Worm (Caenorhabditis elegans) whole organism, L1 larva: ENCODE measurements around the gene eif-2D.

Experiments
- C16A3.4 ChIP-seq: fragments of 150-350 bp; optimal IDR thresholded peaks from 2 replicates; lab custom pipeline; 2014; ENCODE audit warnings: missing biosample characterization, missing genetic modification characterization
- aha-1 ChIP-seq: fragments of 150-350 bp; optimal IDR thresholded peaks from 2 replicates; lab custom pipeline; 2014; ENCODE audit warnings: missing biosample characterization, missing genetic modification characterization
- alr-1 ChIP-seq: fragments of 200-800 bp; sonication (Bioruptor generic); optimal IDR thresholded peaks from 2 replicates; lab custom pipeline; 2018; ENCODE audit warnings: borderline replicate concordance, mild to moderate bottlenecking, missing genetic modification characterization, missing compliant biosample characterization
- ceh-63 ChIP-seq: fragments of 200-800 bp; sonication (Bioruptor generic); optimal IDR thresholded peaks from 2 replicates; lab custom pipeline; 2018; ENCODE audit warnings: mild to moderate bottlenecking, missing genetic modification characterization, missing compliant biosample characterization
- ceh-8 ChIP-seq: fragments of 200-800 bp; sonication (Bioruptor generic); optimal IDR thresholded peaks from 2 replicates; lab custom pipeline; 2018; ENCODE audit warnings: mild to moderate bottlenecking, missing genetic modification characterization, moderate library complexity, missing compliant biosample characterization
- ceh-88 ChIP-seq: fragments of 200-800 bp; sonication (Bioruptor generic); IDR thresholded peaks from 2 replicates; pipeline ENCODE4 v1.3.6; 2022; ENCODE audit warnings: missing genetic modification characterization, missing compliant biosample characterization
- ces-1 ChIP-seq: fragments of 150-350 bp; optimal IDR thresholded peaks from 2 replicates; lab custom pipeline; 2014; ENCODE audit warnings: missing biosample characterization, missing genetic modification reagents, missing genetic modification characterization
- dpl-1 ChIP-seq, 3 experiments: fragments of 150-350 bp in 2 of 3; sonication (generic microtip) in 1 of 3; optimal IDR thresholded peaks; 2 replicates each; lab custom pipeline; 2014 to 2017; ENCODE audit warnings: missing biosample characterization in 3 of 3, missing genetic modification characterization in 3 of 3, missing genetic modification reagents in 3 of 3
- efl-1 ChIP-seq, 4 experiments: fragments of 150-350 bp; optimal IDR thresholded peaks in 3 of 4; peaks in 1 of 4; 1 replicate in 1 of 4; 2 replicates in 3 of 4; lab custom pipeline; 2014; ENCODE audit warnings: missing biosample characterization in 2 of 4, missing genetic modification characterization in 2 of 4, missing genetic modification reagents in 2 of 4
- efl-3 ChIP-seq: fragments of 200-800 bp; sonication (Bioruptor generic); optimal IDR thresholded peaks from 2 replicates; lab custom pipeline; 2018; ENCODE audit warnings: mild to moderate bottlenecking, missing genetic modification characterization, missing compliant biosample characterization
- egl-27 ChIP-seq, 2 experiments: fragments of 150-350 bp in 1 of 2; sonication (generic microtip); optimal IDR thresholded peaks; 3 replicates each; lab custom pipeline; 2017 to 2018; ENCODE audit warnings: missing biosample characterization in 2 of 2, missing genetic modification characterization in 2 of 2, missing genetic modification reagents in 2 of 2
- elt-2 ChIP-seq: sonication (generic microtip); optimal IDR thresholded peaks from 2 replicates; lab custom pipeline; 2016; ENCODE audit warnings: missing genetic modification characterization, mild to moderate bottlenecking, inconsistent platforms, missing compliant biosample characterization, missing genetic modification reagents
- elt-3 ChIP-seq, 6 experiments: fragments of 150-350 bp in 1 of 6; sonication (generic microtip); optimal IDR thresholded peaks; 2 replicates each; lab custom pipeline; 2017 to 2018; ENCODE audit warnings: missing biosample characterization in 6 of 6, missing genetic modification characterization in 6 of 6, inconsistent platforms in 1 of 6
- fkh-10 ChIP-seq: sonication (generic microtip); optimal IDR thresholded peaks from 2 replicates; lab custom pipeline; 2017; ENCODE audit warnings: missing biosample characterization, missing genetic modification reagents, missing genetic modification characterization
- fkh-4 ChIP-seq: sonication (generic microtip); optimal IDR thresholded peaks from 2 replicates; lab custom pipeline; 2016; ENCODE audit warnings: missing compliant biosample characterization, missing genetic modification characterization, borderline replicate concordance
- fos-1 ChIP-seq: fragments of 150-350 bp; optimal IDR thresholded peaks from 2 replicates; lab custom pipeline; 2014; ENCODE audit warnings: missing biosample characterization, missing genetic modification characterization
- jun-1 ChIP-seq: fragments of 150-350 bp; optimal IDR thresholded peaks from 2 replicates; lab custom pipeline; 2014; ENCODE audit warnings: missing biosample characterization, missing genetic modification reagents, missing genetic modification characterization
- lin-13 ChIP-seq: fragments of 150-350 bp; optimal IDR thresholded peaks from 2 replicates; lab custom pipeline; 2014; ENCODE audit warnings: missing biosample characterization, missing genetic modification reagents, missing genetic modification characterization
- lin-15B ChIP-seq: fragments of 150-350 bp; sonication (generic microtip); optimal IDR thresholded peaks from 3 replicates; lab custom pipeline; 2014; ENCODE audit warnings: missing biosample characterization, missing genetic modification characterization
- mab-9 ChIP-seq: fragments of 200-800 bp; sonication (Bioruptor generic); IDR thresholded peaks from 2 replicates; pipeline ENCODE4 v1.3.6; 2022; ENCODE audit warnings: missing genetic modification reagents, missing genetic modification characterization, missing compliant biosample characterization
- mdl-1 ChIP-seq, 2 experiments: fragments of 150-350 bp; optimal IDR thresholded peaks; 2 replicates each; lab custom pipeline; 2014 to 2017; ENCODE audit warnings: missing biosample characterization in 2 of 2, missing genetic modification characterization in 2 of 2, inconsistent platforms in 1 of 2
- nhr-12 ChIP-seq: sonication (generic microtip); optimal IDR thresholded peaks from 2 replicates; lab custom pipeline; 2017; ENCODE audit warnings: missing biosample characterization, missing genetic modification characterization
- nhr-19 ChIP-seq: fragments of 200-800 bp; sonication (Bioruptor generic); conservative IDR thresholded peaks from 2 replicates; pipeline ENCODE4 v1.3.6; 2022; ENCODE audit warnings: missing genetic modification characterization, missing compliant biosample characterization
- nhr-20 ChIP-seq: sonication (generic microtip); optimal IDR thresholded peaks from 2 replicates; lab custom pipeline; 2016; ENCODE audit warnings: mild to moderate bottlenecking, missing genetic modification characterization, missing compliant biosample characterization
- nhr-237 ChIP-seq: fragments of 150-350 bp; optimal IDR thresholded peaks from 2 replicates; lab custom pipeline; 2014; ENCODE audit warnings: missing biosample characterization, missing genetic modification characterization
- nhr-71 ChIP-seq: sonication (generic microtip); optimal IDR thresholded peaks from 2 replicates; lab custom pipeline; 2016; ENCODE audit warnings: mild to moderate bottlenecking, missing genetic modification characterization, moderate library complexity, missing compliant biosample characterization
- nhr-77 ChIP-seq: fragments of 150-350 bp; optimal IDR thresholded peaks from 2 replicates; lab custom pipeline; 2014; ENCODE audit warnings: missing biosample characterization, missing genetic modification characterization
- nhr-85 ChIP-seq: sonication (generic microtip); peaks from one replicate; lab custom pipeline; 2016; ENCODE audit warnings: missing genetic modification characterization, inconsistent platforms, missing compliant biosample characterization
- nhr-90 ChIP-seq: sonication (generic microtip); optimal IDR thresholded peaks from 2 replicates; lab custom pipeline; 2016; ENCODE audit warnings: mild to moderate bottlenecking, missing genetic modification characterization, missing compliant biosample characterization; ENCODE audit not compliant: poor library complexity
- pax-3 ChIP-seq: fragments of 200-800 bp; sonication (Bioruptor generic); optimal IDR thresholded peaks from 2 replicates; lab custom pipeline; 2018; ENCODE audit warnings: mild to moderate bottlenecking, missing genetic modification characterization, moderate library complexity, missing compliant biosample characterization
- skn-1 ChIP-seq: fragments of 150-350 bp; optimal IDR thresholded peaks from 2 replicates; lab custom pipeline; 2014; ENCODE audit warnings: missing biosample characterization, missing genetic modification characterization
- snu-23 ChIP-seq: sonication (generic microtip); optimal IDR thresholded peaks from 2 replicates; lab custom pipeline; 2016; ENCODE audit warnings: missing genetic modification characterization, missing compliant biosample characterization
- sup-37 ChIP-seq: fragments of 200-800 bp; sonication (Bioruptor generic); optimal IDR thresholded peaks from 2 replicates; lab custom pipeline; 2018; ENCODE audit warnings: mild to moderate bottlenecking, missing genetic modification characterization, missing compliant biosample characterization
- swsn-7 ChIP-seq: sonication (generic microtip); optimal IDR thresholded peaks from 2 replicates; lab custom pipeline; 2016; ENCODE audit warnings: missing genetic modification characterization, missing compliant biosample characterization
- unc-130 ChIP-seq: fragments of 150-350 bp; optimal IDR thresholded peaks from 2 replicates; lab custom pipeline; 2017; ENCODE audit warnings: missing biosample characterization, missing genetic modification characterization, inconsistent platforms
- unc-30 ChIP-seq: sonication (generic microtip); optimal IDR thresholded peaks from 2 replicates; lab custom pipeline; 2017; ENCODE audit warnings: missing biosample characterization, missing genetic modification characterization
- unc-86 ChIP-seq: sonication (generic microtip); optimal IDR thresholded peaks from 2 replicates; lab custom pipeline; 2016; ENCODE audit warnings: missing genetic modification characterization, missing compliant biosample characterization
- unc-98 ChIP-seq: fragments of 200-800 bp; sonication (Bioruptor generic); IDR thresholded peaks from 2 replicates; pipeline ENCODE4 v1.3.6; 2022; ENCODE audit warnings: missing genetic modification characterization, missing compliant biosample characterization
- zip-4 ChIP-seq: fragments of 200-800 bp; sonication (Bioruptor generic); optimal IDR thresholded peaks from 2 replicates; lab custom pipeline; 2018; ENCODE audit warnings: mild to moderate bottlenecking, missing genetic modification characterization, moderate library complexity, missing compliant biosample characterization

eif-2D gene

DNA sequence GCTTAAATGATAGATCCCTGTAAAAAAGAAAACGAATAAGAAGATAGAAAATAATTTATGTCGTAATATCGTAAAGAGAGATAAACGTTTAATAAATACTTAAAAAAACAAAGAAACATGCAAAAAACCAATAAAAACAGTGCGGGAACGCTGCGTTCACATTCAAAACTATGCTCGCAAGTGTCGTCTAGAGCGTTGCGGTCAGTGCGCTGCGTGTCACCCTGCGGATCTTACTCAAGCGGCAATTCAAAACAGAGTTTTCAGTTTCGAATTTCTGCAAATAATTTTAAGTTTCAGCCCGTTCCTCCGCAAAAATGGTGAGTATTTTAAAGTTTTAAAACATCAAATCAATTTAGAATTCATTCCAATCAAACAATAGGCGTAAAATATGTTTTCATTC, 23.3 kb downstream of the eif-2D start, which contains the start of the genes tiar-1 and lelo-4 (continued):
- no peak for TF ChIP-seq pax-3
- TF ChIP-seq ceh-8 (GFP tag; lab: Kevin White, UChicago) = no peak
- peak; percentile 76 for TF ChIP-seq snu-23 (GFP tag; lab: Kevin White, UChicago)
- no peak for TF ChIP-seq alr-1 (tag; lab: Kevin White, UChicago)
- no peak for TF ChIP-seq egl-27 (tag; optimal IDR thresholded peaks at IDR 0.05; lab: Kevin White, UChicago)
- TF ChIP-seq sup-37 (GFP tag; lab: Kevin White, UChicago) = no peak
- peak; percentile 29 for TF ChIP-seq nhr-77 (tag; lab: Kevin White, UChicago)
- peak; percentile 72 for TF ChIP-seq nhr-85 (tag; lab: Kevin White, UChicago)
- TF ChIP-seq mab-9 (GFP tag; lab: Robert Waterston, UW) = no peak
- TF ChIP-seq unc-86 = peak; percentile 29
- peak; percentile 19 for TF ChIP-seq nhr-90 (tag; lab: Kevin White, UChicago)
- peak; percentile 54 for TF ChIP-seq swsn-7 (tag; lab: Kevin White, UChicago)
- TF ChIP-seq fos-1 = peak; percentile 60
- TF ChIP-seq unc-30 (tag; lab: Kevin White, UChicago) = no peak
- peak in 1 of 2 experiments; percentile 3 for TF ChIP-seq mdl-1 (tag; optimal IDR thresholded peaks at IDR 0.05; lab: Kevin White, UChicago)
- TF ChIP-seq skn-1 (tag; lab: Kevin White, UChicago) = peak; percentile 58
- TF ChIP-seq elt-3 (tag; optimal IDR thresholded peaks at IDR 0.05; lab: Kevin White, UChicago) = peak in 1 of 6 experiments; percentile 58
- no peak for TF ChIP-seq unc-98 (GFP tag; lab: Robert Waterston, UW)
- peak; percentile 66 for TF ChIP-seq C16A3.4 (tag; lab: Kevin White, UChicago)
- peak; percentile 78 for TF ChIP-seq lin-15B
- TF ChIP-seq fkh-10 (GFP tag; lab: Kevin White, UChicago) = no peak
- peak; percentile 73 for TF ChIP-seq nhr-71
- TF ChIP-seq efl-3 (GFP tag; lab: Kevin White, UChicago) = no peak
- peak; percentile 50 for TF ChIP-seq nhr-19 (GFP tag; lab: Robert Waterston, UW)
- peak; percentile 68 for TF ChIP-seq nhr-20
- TF ChIP-seq aha-1 (tag; lab: Kevin White, UChicago) = no peak
- TF ChIP-seq nhr-12 (tag; lab: Kevin White, UChicago) = no peak
- TF ChIP-seq lin-13 (GFP tag; lab: Kevin White, UChicago) = peak; percentile 50
- no peak for TF ChIP-seq fkh-4
- TF ChIP-seq ces-1 = no peak
- no peak for TF ChIP-seq ceh-63
- TF ChIP-seq jun-1 (tag; lab: Kevin White, UChicago) = no peak
- no peak for TF ChIP-seq ceh-88 (GFP tag; lab: Robert Waterston, UW)
- TF ChIP-seq unc-130 = peak; percentile 77
- no peak for TF ChIP-seq elt-2 (tag; lab: Kevin White, UChicago)
- TF ChIP-seq zip-4 (GFP tag; lab: Kevin White, UChicago) = no peak

DNA sequence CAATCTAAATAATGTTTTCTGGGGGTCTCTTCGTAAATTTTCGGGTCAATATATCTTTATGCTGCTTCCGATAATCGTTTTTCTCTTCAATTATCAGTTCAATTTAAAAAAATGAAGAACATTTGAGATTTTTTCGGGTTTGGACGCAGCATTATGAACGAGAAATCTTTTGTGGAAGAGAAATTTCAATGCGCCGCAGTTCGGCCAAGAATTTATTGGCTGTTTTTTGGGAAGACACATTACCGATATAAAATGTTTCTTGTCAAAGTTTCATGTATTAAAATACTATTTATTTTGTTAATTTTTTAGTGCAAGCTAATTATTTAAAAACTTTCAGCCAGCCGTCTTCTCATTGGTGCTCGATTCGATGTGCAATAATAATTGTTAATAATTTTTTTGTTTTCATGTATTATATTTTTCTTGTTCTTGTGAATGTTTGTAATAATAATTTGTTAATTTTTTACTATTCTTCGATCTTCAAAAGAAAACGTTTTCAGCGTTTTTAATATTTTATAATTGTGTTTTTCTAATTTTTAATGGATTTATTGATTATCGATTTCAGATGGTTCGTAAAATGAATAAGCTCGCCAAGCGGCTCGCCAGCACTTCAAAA, 24.3 kb downstream of the eif-2D start, which contains the start of the genes C18A3.10 and C18A3.3:
Gene C18A3.10, minus strand, starts transcription at position 101 of the 613 bp plus-strand sequence.
Gene C18A3.3, plus strand, starts transcription at position 563 of the 613 bp plus-strand sequence.
- no peak for TF ChIP-seq nhr-237 (tag; lab: Kevin White, UChicago)
- TF ChIP-seq dpl-1 (GFP tag; optimal IDR thresholded peaks at IDR 0.05; lab: Kevin White, UChicago) = peak in 1 of 3 experiments; percentile 14
- no peak for TF ChIP-seq efl-1 (optimal IDR thresholded peaks at IDR 0.05; lab: Kevin White, UChicago)
- peak in 1 of 2 experiments; percentile 7 for TF ChIP-seq efl-1 (GFP tag; optimal IDR thresholded peaks at IDR 0.05 in 1 of 2; lab: Kevin White, UChicago)
- TF ChIP-seq unc-98 (GFP tag; lab: Robert Waterston, UW) = no peak
